Fruit fly (Drosophila melanogaster): ENCODE data around the gene CG5068.

DNA sequence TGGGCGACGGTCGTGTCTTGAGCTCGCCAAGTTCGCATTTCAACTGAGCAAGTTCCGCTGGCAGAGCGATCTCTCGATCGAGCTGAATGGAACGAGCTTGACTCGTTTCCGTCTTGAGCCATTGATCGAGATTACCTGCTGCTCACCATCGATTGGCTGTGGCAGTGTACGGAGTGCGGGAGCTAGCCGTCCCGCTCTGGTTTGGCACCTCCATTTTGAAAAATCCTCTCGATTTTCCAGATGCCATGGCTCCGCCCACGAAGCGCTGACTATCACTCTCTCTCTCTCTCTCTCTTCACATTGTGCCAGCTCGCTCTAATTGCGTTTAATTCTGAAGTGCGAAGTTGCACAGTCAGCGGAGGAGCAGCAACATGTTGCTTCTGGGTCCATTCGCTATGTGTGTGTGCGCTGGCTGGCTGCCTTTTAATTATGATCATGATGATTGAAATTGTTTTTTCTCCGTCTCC is 32.7 kb downstream of the CG5068 start, which contains the start of gene Doc2:
- TF ChIP-seq Ets21C (GFP tag; optimal IDR thresholded peaks at IDR 0.05) (no peak), spab (GFP tag; optimal IDR thresholded peaks at IDR 0.05) (no peak)

Data from whole organism, prepupa.